Worm (Caenorhabditis elegans): ENCODE results near the gene grl-1.

Gene grl-1

DNA sequence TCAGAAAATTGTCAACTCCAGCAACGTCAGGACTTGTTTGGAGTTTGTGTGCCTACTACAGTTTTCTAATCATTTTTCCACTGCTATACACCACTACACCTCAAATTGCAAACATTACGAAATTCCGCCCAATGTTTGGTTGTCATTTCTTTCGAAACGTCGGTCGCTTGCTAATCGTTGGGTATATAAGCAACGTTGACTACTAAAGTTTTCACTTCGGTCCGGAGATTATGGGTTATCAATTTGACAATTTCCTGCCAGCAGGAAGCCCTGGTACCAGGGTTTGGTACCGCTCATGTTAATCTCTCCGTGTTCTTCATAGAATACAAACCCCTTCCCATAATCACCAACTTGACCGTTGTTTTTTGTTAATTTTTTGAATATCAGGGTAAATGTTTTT is 42.4 kb upstream of the grl-1 start (continued):
- no peak for TF ChIP-seq nhr-67 (tag; optimal IDR thresholded peaks at IDR 0.05)

DNA sequence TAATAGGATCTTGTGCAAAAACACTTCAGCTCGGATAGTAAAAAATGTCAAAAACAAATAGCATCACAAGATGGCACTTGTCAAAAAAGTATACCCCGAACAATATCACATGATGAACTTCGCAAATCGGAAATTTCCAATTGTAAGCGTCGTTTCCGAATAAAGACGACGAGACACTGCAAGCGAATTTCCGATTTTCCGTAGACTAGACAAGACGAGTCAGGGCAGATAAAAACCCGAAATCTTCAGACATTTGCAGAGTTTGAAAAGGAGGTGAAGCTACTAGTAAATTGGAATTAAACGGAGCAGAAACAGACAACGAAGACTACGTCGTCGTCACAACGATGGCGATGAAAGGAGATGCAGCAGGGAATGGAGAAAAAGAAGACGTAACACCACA is 38.0 kb upstream of the grl-1 start:
- no peak for TF ChIP-seq ZK546.5 (tag; optimal IDR thresholded peaks at IDR 0.05)
- TF ChIP-seq fkh-10 (GFP tag; optimal IDR thresholded peaks at IDR 0.05), result peak; percentile 53

DNA sequence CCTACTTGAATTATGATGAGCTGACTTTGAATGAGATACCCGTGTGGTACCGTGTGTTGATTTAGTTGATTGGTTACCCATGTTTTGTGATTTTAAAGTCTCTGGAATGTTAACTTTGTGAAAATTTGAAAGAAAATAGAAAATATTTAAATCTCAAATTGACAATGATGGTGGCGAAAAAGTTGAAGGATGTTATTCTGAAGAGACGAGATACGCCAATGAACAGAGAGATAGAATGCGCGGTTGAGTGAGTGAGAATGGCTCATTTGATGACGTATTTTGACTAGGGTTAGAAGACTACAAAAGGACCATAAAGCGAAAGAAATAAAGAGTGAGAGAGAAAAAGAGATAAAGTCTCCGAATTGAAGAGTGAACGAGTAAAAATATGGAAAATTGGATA is 36.8 kb upstream of the grl-1 start, which contains the start of gene glb-6:
TSS of gene glb-6 (minus strand) at position 101 of the 400 bp plus-strand sequence.
- TF ChIP-seq ztf-11 (tag; optimal IDR thresholded peaks at IDR 0.05) (no peak), nhr-67 (tag; optimal IDR thresholded peaks at IDR 0.05) (no peak), zag-1 (tag; optimal IDR thresholded peaks at IDR 0.05) (no peak), ceh-16 (tag; optimal IDR thresholded peaks at IDR 0.05) (no peak), pha-4 (tag; optimal IDR thresholded peaks at IDR 0.05) (no peak), mml-1 (tag; optimal IDR thresholded peaks at IDR 0.05) (no peak), egl-27 (tag; optimal IDR thresholded peaks at IDR 0.05) (no peak), eor-1 (tag; optimal IDR thresholded peaks at IDR 0.05) (no peak), pqm-1 (tag; optimal IDR thresholded peaks at IDR 0.05) (no peak), nhr-28 (tag; optimal IDR thresholded peaks at IDR 0.05) (no peak), fkh-2 (tag; optimal IDR thresholded peaks at IDR 0.05) (no peak), ztf-4 (tag; optimal IDR thresholded peaks at IDR 0.05) (no peak), lin-39 (tag; optimal IDR thresholded peaks at IDR 0.05) (no peak), nhr-25 (tag; optimal IDR thresholded peaks at IDR 0.05) (no peak), egl-5 (tag; optimal IDR thresholded peaks at IDR 0.05) (no peak)

DNA sequence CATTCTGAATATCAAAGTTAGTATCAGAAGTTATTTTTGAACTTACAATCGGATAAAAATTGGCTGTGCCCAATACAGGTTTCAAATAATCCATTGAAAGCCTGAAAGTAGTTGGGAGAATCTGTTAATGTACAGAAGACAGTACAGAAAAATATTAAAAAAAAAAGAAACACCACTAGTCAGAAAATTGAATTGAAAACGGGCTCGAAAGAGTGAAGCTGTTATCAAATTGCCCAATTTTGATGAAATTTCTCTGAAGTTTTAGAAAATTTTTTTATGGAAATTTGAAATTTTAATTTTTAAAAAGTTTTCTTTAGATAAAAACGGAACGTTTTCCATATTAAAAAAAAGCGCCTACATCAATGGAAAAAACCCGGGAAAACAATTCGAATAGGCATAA is 33.5 kb upstream of the grl-1 start, which contains the start of gene C18C4.7:
TSS of gene C18C4.7 (minus strand) at position 101 of the 400 bp plus-strand sequence.
- TF ChIP-seq mml-1 (tag; optimal IDR thresholded peaks at IDR 0.05), result no peak
- TF ChIP-seq R02D3.7 (tag; optimal IDR thresholded peaks at IDR 0.05), result no peak
- no peak for TF ChIP-seq ceh-9 (tag; optimal IDR thresholded peaks at IDR 0.05)
- no peak for TF ChIP-seq ZK546.5 (tag; optimal IDR thresholded peaks at IDR 0.05)
- TF ChIP-seq nhr-77 (tag; optimal IDR thresholded peaks at IDR 0.05), result no peak
- no peak for TF ChIP-seq nhr-23 (tag; optimal IDR thresholded peaks at IDR 0.05)
- TF ChIP-seq unc-62 (GFP tag; optimal IDR thresholded peaks at IDR 0.05), result no peak
- TF ChIP-seq nhr-11 (tag; optimal IDR thresholded peaks at IDR 0.05), result no peak
- no peak for TF ChIP-seq nfya-1 (tag; optimal IDR thresholded peaks at IDR 0.05; ENCODE audit: insufficient read depth)
- TF ChIP-seq mdl-1 (tag; optimal IDR thresholded peaks at IDR 0.05), result no peak

DNA sequence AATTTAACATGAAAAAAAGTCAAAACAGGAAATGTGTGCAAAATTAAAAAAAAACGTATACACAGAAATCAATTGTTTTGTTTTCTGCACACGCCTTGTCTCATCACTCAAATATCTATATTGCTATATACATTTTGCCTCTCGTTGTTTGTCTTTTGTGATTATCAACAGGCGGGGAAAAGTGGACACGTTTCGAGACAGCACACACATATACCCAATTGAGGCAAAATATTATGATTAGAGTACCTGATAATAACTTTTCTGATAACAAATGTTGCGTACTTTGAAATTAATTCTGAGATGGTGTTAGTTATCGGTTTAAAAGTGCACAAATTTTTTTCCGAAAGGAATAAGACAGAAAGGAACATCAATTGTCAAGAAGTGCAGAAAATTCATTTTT is 26.2 kb upstream of the grl-1 start:
- TF ChIP-seq elt-2 (tag; optimal IDR thresholded peaks at IDR 0.05) (peak; percentile 95), nhr-28 (tag; optimal IDR thresholded peaks at IDR 0.05) (no peak), jun-1 (tag; optimal IDR thresholded peaks at IDR 0.05) (peak; percentile 4), snpc-4 (tag; optimal IDR thresholded peaks at IDR 0.05) (no peak), pha-4 (tag; optimal IDR thresholded peaks at IDR 0.05) (peak; percentile 50), aly-2 (tag; optimal IDR thresholded peaks at IDR 0.05) (no peak), pqm-1 (tag; optimal IDR thresholded peaks at IDR 0.05) (peak; percentile 94)

DNA sequence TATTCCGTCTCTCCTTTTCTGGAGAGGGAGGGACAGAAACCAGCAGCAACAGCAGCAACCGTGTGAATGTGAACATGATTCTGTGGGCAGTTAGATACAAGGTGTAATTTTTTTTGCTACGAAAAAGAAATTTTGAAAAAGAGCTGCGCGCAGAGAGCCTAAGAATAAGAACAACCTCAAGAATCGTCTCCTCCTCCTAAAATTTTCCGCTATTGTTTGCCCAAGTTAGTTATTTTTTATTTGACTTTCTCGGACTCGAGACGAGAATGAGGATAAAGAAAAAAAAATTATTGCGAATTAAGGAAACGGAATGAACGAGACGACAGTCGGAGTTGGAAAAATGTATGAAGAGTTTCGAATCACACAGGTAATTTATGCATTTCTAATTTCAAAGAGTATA is 24.9 kb upstream of the grl-1 start, which contains the start of gene glb-5:
TSS of gene glb-5 (plus strand) at position 301 of the 400 bp plus-strand sequence.
- TF ChIP-seq R02D3.7 (tag; optimal IDR thresholded peaks at IDR 0.05) (no peak), ztf-11 (tag; optimal IDR thresholded peaks at IDR 0.05) (no peak), daf-12 (tag; optimal IDR thresholded peaks at IDR 0.05) (no peak), unc-62 (GFP tag; optimal IDR thresholded peaks at IDR 0.05) (no peak), elt-3 (tag; optimal IDR thresholded peaks at IDR 0.05) (no peak), nhr-43 (tag; optimal IDR thresholded peaks at IDR 0.05; ENCODE audit: poor library complexity, severe bottlenecking) (no peak), elt-2 (tag; optimal IDR thresholded peaks at IDR 0.05) (peak; percentile 24)

Measured in whole organism, L3 larva.